Fruit fly (Drosophila melanogaster): ENCODE measurements around the gene CG31827.

DNA sequence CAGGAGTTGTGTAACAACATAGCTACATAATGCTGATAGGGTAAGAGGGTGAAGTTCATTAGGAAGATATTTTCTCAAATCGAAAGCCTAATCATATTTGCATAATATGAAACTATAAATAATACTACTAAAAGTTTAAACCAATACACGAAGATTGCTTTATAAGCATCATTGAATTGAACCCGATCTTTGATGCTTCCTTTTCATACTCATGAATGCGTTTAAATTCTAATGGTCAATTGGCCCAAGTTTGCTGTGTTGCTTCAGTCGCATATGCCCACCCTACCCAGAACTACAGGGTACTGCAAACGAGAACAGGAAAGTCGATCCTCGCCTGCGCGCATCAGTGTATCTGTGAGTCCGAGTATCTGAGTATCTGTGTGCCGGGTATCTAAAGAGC is 38.6 kb downstream of the CG31827 start:
- TF ChIP-seq D1 (tag; optimal IDR thresholded peaks at IDR 0.05) (no peak), CG9948 (tag; optimal IDR thresholded peaks at IDR 0.05) (peak; percentile 84), EcR (GFP tag; optimal IDR thresholded peaks at IDR 0.05) (no peak), gl (tag; optimal IDR thresholded peaks at IDR 0.05) (no peak), Pif1B (GFP tag; optimal IDR thresholded peaks at IDR 0.05) (peak; percentile 25), CG13204 (GFP tag; optimal IDR thresholded peaks at IDR 0.05) (peak; percentile 72), Snoo (tag; optimal IDR thresholded peaks at IDR 0.05) (peak; percentile 94), CG8159 (tag; optimal IDR thresholded peaks at IDR 0.05) (peak; percentile 45), rn (GFP tag; IDR thresholded peaks at IDR 0.05) (no peak), CG10348 (GFP tag; IDR thresholded peaks at IDR 0.05) (no peak)

Data from whole organism, pupa.